Worm (Caenorhabditis elegans) whole organism, L1 larva: ENCODE data around the gene tric-1B.2.

Experiments used
- alr-1 ChIP-seq: fragments of 200-800 bp; sonication (Bioruptor generic); optimal IDR thresholded peaks from 2 replicates; lab custom pipeline; 2018; ENCODE audit warnings: borderline replicate concordance, mild to moderate bottlenecking, missing genetic modification characterization, missing compliant biosample characterization
- ceh-63 ChIP-seq: fragments of 200-800 bp; sonication (Bioruptor generic); optimal IDR thresholded peaks from 2 replicates; lab custom pipeline; 2018; ENCODE audit warnings: mild to moderate bottlenecking, missing genetic modification characterization, missing compliant biosample characterization
- ceh-88 ChIP-seq: fragments of 200-800 bp; sonication (Bioruptor generic); IDR thresholded peaks from 2 replicates; pipeline ENCODE4 v1.3.6; 2022; ENCODE audit warnings: missing genetic modification characterization, missing compliant biosample characterization
- hpl-2 ChIP-seq: fragments of 150-350 bp; optimal IDR thresholded peaks from 2 replicates; lab custom pipeline; 2014; ENCODE audit warnings: missing biosample characterization, missing genetic modification reagents, missing genetic modification characterization
- lin-39 ChIP-seq: fragments of 150-350 bp; optimal IDR thresholded peaks from 2 replicates; lab custom pipeline; 2014; ENCODE audit warnings: missing biosample characterization, missing genetic modification reagents, missing genetic modification characterization
- mab-9 ChIP-seq: fragments of 200-800 bp; sonication (Bioruptor generic); IDR thresholded peaks from 2 replicates; pipeline ENCODE4 v1.3.6; 2022; ENCODE audit warnings: missing genetic modification reagents, missing genetic modification characterization, missing compliant biosample characterization
- nhr-11 ChIP-seq: fragments of 150-350 bp; optimal IDR thresholded peaks from 2 replicates; lab custom pipeline; 2014; ENCODE audit warnings: missing biosample characterization, missing genetic modification characterization
- nhr-20 ChIP-seq: sonication (generic microtip); optimal IDR thresholded peaks from 2 replicates; lab custom pipeline; 2016; ENCODE audit warnings: mild to moderate bottlenecking, missing genetic modification characterization, missing compliant biosample characterization
- nhr-237 ChIP-seq: fragments of 150-350 bp; optimal IDR thresholded peaks from 2 replicates; lab custom pipeline; 2014; ENCODE audit warnings: missing biosample characterization, missing genetic modification characterization
- nhr-76 ChIP-seq: sonication (generic microtip); optimal IDR thresholded peaks from 2 replicates; lab custom pipeline; 2017; ENCODE audit warnings: missing biosample characterization, missing genetic modification characterization
- snpc-4 ChIP-seq: fragments of 150-350 bp; optimal IDR thresholded peaks from 2 replicates; lab custom pipeline; 2014; ENCODE audit warnings: missing biosample characterization, missing genetic modification characterization
- sptf-1 ChIP-seq: fragments of 150-350 bp; optimal IDR thresholded peaks from 2 replicates; lab custom pipeline; 2014; ENCODE audit warnings: missing biosample characterization, missing genetic modification characterization
- unc-62 ChIP-seq: fragments of 150-350 bp; optimal IDR thresholded peaks from 2 replicates; lab custom pipeline; 2014; ENCODE audit warnings: missing biosample characterization, missing genetic modification reagents, missing genetic modification characterization
- zag-1 ChIP-seq: fragments of 150-350 bp; optimal IDR thresholded peaks from 2 replicates; lab custom pipeline; 2014; ENCODE audit warnings: missing biosample characterization, missing genetic modification characterization

- TF ChIP-seq snpc-4 (tag; lab: Kevin White, UChicago), result no peak
- TF ChIP-seq nhr-76 (tag; lab: Kevin White, UChicago), result no peak
- no peak for TF ChIP-seq zag-1 (tag; lab: Kevin White, UChicago)
- TF ChIP-seq lin-39 (tag; lab: Kevin White, UChicago), result no peak
- TF ChIP-seq ceh-63 (GFP tag; lab: Kevin White, UChicago), result no peak
- TF ChIP-seq hpl-2 (GFP tag; lab: Kevin White, UChicago), result no peak
- no peak for TF ChIP-seq ceh-88 (GFP tag; lab: Robert Waterston, UW)
- TF ChIP-seq nhr-11, result no peak
- no peak for TF ChIP-seq unc-62 (GFP tag; lab: Kevin White, UChicago)
- TF ChIP-seq nhr-237 (tag; lab: Kevin White, UChicago), result no peak
- TF ChIP-seq alr-1, result no peak
- no peak for TF ChIP-seq sptf-1 (tag; lab: Kevin White, UChicago)
- TF ChIP-seq nhr-20 (tag; lab: Kevin White, UChicago), result no peak
- no peak for TF ChIP-seq mab-9 (GFP tag; lab: Robert Waterston, UW)
Measured at ce11 chrII:12237555-12237954, 41.6 kb downstream of the tric-1B.2 start.
